Worm (Caenorhabditis elegans): Measurements from ENCODE around the gene H41C03.3.

H41C03.3 gene

DNA sequence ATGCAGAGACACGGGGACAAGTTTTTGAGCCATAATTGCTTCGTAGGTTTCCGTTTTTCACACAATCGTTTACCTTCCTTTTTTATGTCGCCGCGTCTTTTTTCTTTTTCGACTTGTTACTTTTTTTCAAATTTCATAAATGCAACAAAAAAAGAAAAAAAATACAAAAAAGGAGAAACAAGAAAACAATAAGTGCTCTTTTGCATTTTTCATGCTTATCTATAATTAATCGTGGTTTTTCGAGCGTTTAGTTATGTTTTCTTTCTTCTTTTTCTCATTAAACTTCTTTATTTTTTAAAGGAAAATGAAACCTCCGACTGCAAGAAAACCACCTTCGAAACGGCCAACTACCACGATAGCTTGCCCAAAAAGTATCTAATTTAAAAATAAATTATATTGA lies 50.3 kb downstream of the H41C03.3 start, which contains the start of gene F59G1.4:
Gene F59G1.4, plus strand, starts transcription at position 301 of the 400 bp plus-strand sequence.
- no peak for TF ChIP-seq flt-1 (GFP tag; IDR thresholded peaks at IDR 0.05)
- TF ChIP-seq ref-1 (GFP tag; conservative IDR thresholded peaks at IDR 0.05), result no peak
- TF ChIP-seq klf-2 (GFP tag; conservative IDR thresholded peaks at IDR 0.05), result no peak
- no peak for TF ChIP-seq tab-1 (GFP tag; IDR thresholded peaks at IDR 0.05)
- no peak for TF ChIP-seq ztf-29 (GFP tag; IDR thresholded peaks at IDR 0.05)
- TF ChIP-seq T22C8.4 (GFP tag; IDR thresholded peaks at IDR 0.05), result no peak
- TF ChIP-seq ztf-23 (GFP tag; IDR thresholded peaks at IDR 0.05), result no peak
- no peak for TF ChIP-seq med-1 (GFP tag; optimal IDR thresholded peaks at IDR 0.05; ENCODE audit: insufficient read depth)
- no peak for TF ChIP-seq cog-1 (tag; optimal IDR thresholded peaks at IDR 0.05)

DNA sequence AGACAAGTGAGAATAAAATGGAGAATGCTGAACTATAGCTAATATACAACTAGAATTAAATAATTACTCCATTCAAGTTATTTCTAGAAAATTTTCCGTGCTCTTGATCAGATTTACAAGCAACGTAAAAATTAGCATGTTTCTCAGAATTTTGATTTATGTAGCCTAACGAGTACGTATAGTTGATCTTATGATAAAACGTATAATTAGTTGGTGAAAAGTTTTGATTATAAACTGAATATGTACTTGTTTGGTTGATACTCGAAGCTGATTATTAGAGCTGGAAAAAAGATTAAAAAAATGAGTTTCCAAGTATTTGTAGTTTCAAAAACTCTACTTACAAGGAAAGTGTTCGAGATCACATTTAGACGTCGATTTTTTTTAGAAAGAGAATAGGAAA lies 50.9 kb downstream of the H41C03.3 start:
- no peak for TF ChIP-seq cog-1 (tag; optimal IDR thresholded peaks at IDR 0.05)

ce11 chrII:5899080-5899479 lies 53.5 kb downstream of the H41C03.3 start:
- TF ChIP-seq med-1 (GFP tag; optimal IDR thresholded peaks at IDR 0.05; ENCODE audit: insufficient read depth), result no peak
- no peak for TF ChIP-seq ref-1 (GFP tag; conservative IDR thresholded peaks at IDR 0.05)
- TF ChIP-seq flt-1 (GFP tag; IDR thresholded peaks at IDR 0.05), result no peak
- TF ChIP-seq ztf-29 (GFP tag; IDR thresholded peaks at IDR 0.05), result no peak
- TF ChIP-seq ztf-23 (GFP tag; IDR thresholded peaks at IDR 0.05), result no peak

Measured in whole organism, midembryonic.